Worm (Caenorhabditis elegans) whole organism, early embryonic: Measurements from ENCODE around the gene mrp-6.

Experiments used
- B0310.2 ChIP-seq: sonication (generic microtip); optimal IDR thresholded peaks from 2 replicates; lab custom pipeline; 2016; ENCODE audit warnings: mild to moderate bottlenecking, missing genetic modification characterization, missing compliant biosample characterization
- F13C5.2 ChIP-seq: sonication (generic microtip); optimal IDR thresholded peaks from 2 replicates; lab custom pipeline; 2017; ENCODE audit warnings: mild to moderate bottlenecking, missing genetic modification characterization, inconsistent platforms, missing compliant biosample characterization
- aly-1 ChIP-seq: sonication (generic microtip); optimal IDR thresholded peaks from 2 replicates; lab custom pipeline; 2016; ENCODE audit warnings: missing genetic modification characterization, missing compliant biosample characterization
- ama-1 ChIP-seq: fragments of 150-350 bp; optimal IDR thresholded peaks from 2 replicates; lab custom pipeline; 2014
- ceh-13 ChIP-seq: fragments of 200-800 bp; sonication (Bioruptor generic); optimal IDR thresholded peaks from 2 replicates; lab custom pipeline; 2018; ENCODE audit warnings: mild to moderate bottlenecking, missing genetic modification characterization, missing compliant biosample characterization
- ceh-36 ChIP-seq: sonication (generic microtip); optimal IDR thresholded peaks from 2 replicates; lab custom pipeline; 2016; ENCODE audit warnings: missing genetic modification characterization, inconsistent platforms, missing compliant biosample characterization
- ets-7 ChIP-seq: sonication (generic microtip); optimal IDR thresholded peaks from 2 replicates; lab custom pipeline; 2016; ENCODE audit warnings: missing genotype, missing genetic modification characterization, missing compliant biosample characterization
- flt-1 ChIP-seq: fragments of 200-800 bp; sonication (Bioruptor generic); IDR thresholded peaks from 2 replicates; pipeline ENCODE4 v1.3.6; 2022; ENCODE audit warnings: missing genetic modification characterization, missing compliant biosample characterization
- hmbx-1 ChIP-seq: sonication (generic microtip); optimal IDR thresholded peaks from 2 replicates; lab custom pipeline; 2016; ENCODE audit warnings: mild to moderate bottlenecking, missing genetic modification characterization, missing compliant biosample characterization
- hmg-4 ChIP-seq: fragments of 200-800 bp; sonication (Bioruptor generic); optimal IDR thresholded peaks from 2 replicates; lab custom pipeline; 2018; ENCODE audit warnings: mild to moderate bottlenecking, missing genetic modification characterization, missing compliant biosample characterization
- hnd-1 ChIP-seq: sonication (generic microtip); optimal IDR thresholded peaks from 2 replicates; lab custom pipeline; 2016; ENCODE audit warnings: missing genetic modification characterization, missing compliant biosample characterization
- pes-1 ChIP-seq: fragments of 200-800 bp; sonication (Bioruptor generic); IDR thresholded peaks from 2 replicates; pipeline ENCODE4 v1.3.6; 2022; ENCODE audit warnings: missing genetic modification reagents, missing genetic modification characterization, missing compliant biosample characterization
- scrt-1 ChIP-seq: fragments of 200-800 bp; sonication (Bioruptor generic); IDR thresholded peaks from 2 replicates; pipeline ENCODE4 v1.3.6; 2022; ENCODE audit warnings: missing genetic modification characterization, missing compliant biosample characterization
- sea-1 ChIP-seq: fragments of 200-800 bp; sonication (Bioruptor generic); conservative IDR thresholded peaks from 2 replicates; pipeline ENCODE4 v1.3.6; 2022; ENCODE audit warnings: missing genetic modification characterization, missing compliant biosample characterization
- tbx-11 ChIP-seq: fragments of 200-800 bp; sonication (Bioruptor generic); IDR thresholded peaks from 2 replicates; pipeline ENCODE4 v1.3.6; 2022; ENCODE audit warnings: missing genetic modification characterization, missing compliant biosample characterization
- tbx-37 ChIP-seq: fragments of 200-800 bp; sonication (Bioruptor generic); conservative IDR thresholded peaks from 2 replicates; pipeline ENCODE4 v1.3.6; 2022; ENCODE audit warnings: missing genetic modification reagents, missing genetic modification characterization, missing compliant biosample characterization
- tra-4 ChIP-seq: sonication (generic microtip); optimal IDR thresholded peaks from 2 replicates; lab custom pipeline; 2017; ENCODE audit warnings: missing genetic modification characterization, missing compliant biosample characterization

Gene mrp-6

DNA sequence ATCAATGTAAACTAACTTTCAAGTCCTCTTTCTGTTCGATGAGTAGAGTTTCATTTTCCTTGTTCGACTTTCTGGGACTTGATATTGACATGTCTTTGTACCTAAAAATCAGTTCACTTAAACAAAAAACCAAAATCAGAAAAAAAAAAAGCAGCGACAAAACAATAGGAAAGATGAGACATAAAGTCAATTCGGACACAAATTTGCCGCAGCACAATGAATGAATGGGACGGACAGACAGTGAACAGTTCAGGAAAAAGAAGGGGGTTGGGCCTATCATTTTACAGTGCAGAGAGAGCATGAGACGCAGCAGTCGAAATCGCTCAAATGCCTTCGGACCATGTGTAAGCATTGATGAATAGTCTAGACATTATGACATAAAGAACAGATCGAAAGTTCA is at the start of gene mrp-6:
Gene mrp-6 (minus strand): TSS at position 101 of the 400 bp plus-strand sequence.
- TF ChIP-seq hmg-4 = no peak

DNA sequence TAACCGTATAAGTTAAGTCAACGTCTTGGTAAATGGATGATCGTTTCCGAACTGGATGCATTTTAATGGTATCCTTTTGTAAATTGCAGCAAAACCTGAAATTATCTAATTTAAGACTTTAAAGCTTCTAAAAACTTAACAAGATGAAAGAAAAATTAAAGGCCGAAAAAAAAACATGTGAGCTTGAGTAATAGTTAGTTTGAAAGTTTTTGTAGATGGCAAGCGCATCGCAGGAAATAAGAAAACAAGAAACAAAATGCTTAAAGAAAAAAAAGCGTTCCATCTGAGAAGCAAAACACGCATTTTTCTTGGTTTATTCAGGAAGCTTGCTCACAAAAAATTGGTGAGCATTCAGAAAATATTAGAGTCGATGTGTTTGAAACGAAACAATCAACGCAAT is 49.2 kb upstream of the mrp-6 start, which contains the start of gene rab-37:
Gene rab-37 (minus strand): TSS at position 101 of the 400 bp plus-strand sequence.
- TF ChIP-seq aly-1 (tag; lab: Kevin White, UChicago) (no peak), ceh-36 (tag; lab: Kevin White, UChicago) (no peak), sea-1 (GFP tag; lab: Robert Waterston, UW) (no peak), tra-4 (tag; lab: Kevin White, UChicago) (no peak), ets-7 (tag; lab: Kevin White, UChicago) (no peak), flt-1 (GFP tag; lab: Robert Waterston, UW) (no peak), hmbx-1 (tag; lab: Kevin White, UChicago) (no peak), scrt-1 (GFP tag; lab: Robert Waterston, UW) (no peak)

DNA sequence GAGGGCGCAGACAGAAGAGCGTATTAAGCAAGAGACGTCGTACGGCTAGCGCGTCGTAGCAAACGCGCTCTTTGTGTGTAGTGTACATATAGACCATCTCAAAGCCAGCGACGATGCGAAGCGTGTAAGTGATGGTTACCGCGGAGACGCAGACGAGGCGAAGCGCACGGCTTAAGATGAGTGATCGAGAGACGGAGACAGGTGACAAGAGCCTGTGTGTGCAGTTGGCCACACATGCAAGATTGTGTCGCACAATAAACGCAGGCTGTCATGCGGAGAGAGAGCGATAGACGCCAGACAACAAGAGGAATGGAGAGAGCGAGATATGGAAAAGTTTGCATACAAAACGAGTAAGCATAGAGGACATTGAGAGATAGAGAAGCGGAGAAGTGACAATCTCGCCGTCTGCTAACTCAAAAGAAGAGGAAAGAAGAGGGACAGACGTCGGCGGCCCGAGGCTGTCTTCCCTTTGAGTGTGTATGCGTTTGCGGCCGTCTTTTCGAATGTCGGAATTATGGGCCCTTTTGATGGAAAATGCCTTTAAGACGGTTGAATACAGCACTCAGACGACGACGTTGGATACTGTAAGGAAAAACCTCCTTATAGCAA is 36.3 kb upstream of the mrp-6 start:
- TF ChIP-seq pes-1 (0 out of 2 replicates have a peak, but pooled peaks have one; percentile 24), hmbx-1 (tag; lab: Kevin White, UChicago) (no peak), B0310.2 (tag; lab: Kevin White, UChicago) (peak; percentile 37)

DNA sequence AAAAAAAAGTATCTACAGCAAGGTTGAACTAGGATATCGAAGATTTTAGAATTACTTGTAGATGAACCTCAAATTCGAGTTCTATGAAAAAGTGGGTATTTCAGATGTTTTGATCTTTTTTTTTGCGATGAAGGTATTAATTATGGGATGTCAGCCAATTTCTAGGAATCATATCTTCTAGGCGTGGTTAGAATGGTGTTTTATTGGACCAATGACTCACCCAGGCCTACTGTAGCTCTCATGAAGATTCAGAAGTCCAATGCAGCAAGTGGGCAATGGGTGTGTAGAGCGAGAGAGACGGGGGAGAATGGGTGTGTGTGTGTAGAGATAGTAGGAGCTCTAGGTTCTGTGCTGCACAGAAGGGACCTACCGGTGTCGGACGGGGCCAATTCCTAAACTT is 35.6 kb upstream of the mrp-6 start:
- TF ChIP-seq tbx-37 (GFP tag; lab: Robert Waterston, UW) (no peak; the same call in 1 of the 2 replicates), sea-1 (GFP tag; lab: Robert Waterston, UW) (no peak), tbx-11 (GFP tag; lab: Robert Waterston, UW) (no peak), ets-7 (tag; lab: Kevin White, UChicago) (no peak), pes-1 (no peak), flt-1 (GFP tag; lab: Robert Waterston, UW) (no peak), B0310.2 (tag; lab: Kevin White, UChicago) (no peak), hmbx-1 (tag; lab: Kevin White, UChicago) (no peak), ama-1 (lab: Kevin White, UChicago) (no peak), scrt-1 (GFP tag; lab: Robert Waterston, UW) (no peak), aly-1 (tag; lab: Kevin White, UChicago) (no peak), tra-4 (tag; lab: Kevin White, UChicago) (no peak), hmg-4 (no peak), F13C5.2 (tag; lab: Kevin White, UChicago) (no peak)

DNA sequence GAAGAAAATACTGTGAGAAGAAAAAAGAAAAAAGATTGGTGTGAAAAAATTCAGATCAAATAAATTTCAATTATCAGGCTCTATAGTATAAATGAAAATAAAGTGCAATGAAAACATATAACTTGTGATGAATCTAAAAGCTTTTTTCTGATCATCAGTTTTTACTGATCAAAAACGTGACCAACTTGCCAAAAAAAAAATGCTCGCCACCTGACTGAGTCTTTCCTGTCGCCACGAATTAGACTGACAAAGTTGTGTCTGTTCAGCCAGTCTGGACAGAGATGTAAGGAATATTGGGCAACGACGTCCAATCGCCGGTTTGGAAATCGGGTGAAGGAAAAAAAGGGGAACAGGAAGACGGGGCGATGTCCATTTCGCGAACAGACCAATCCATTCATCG is 32.9 kb upstream of the mrp-6 start:
- TF ChIP-seq tbx-11 (GFP tag; lab: Robert Waterston, UW) = no peak
- TF ChIP-seq flt-1 (GFP tag; lab: Robert Waterston, UW) = no peak
- no peak for TF ChIP-seq B0310.2 (tag; lab: Kevin White, UChicago)
- TF ChIP-seq ceh-13 (GFP tag; lab: Kevin White, UChicago) = no peak
- no peak for TF ChIP-seq tra-4 (tag; lab: Kevin White, UChicago)
- TF ChIP-seq hmbx-1 (tag; lab: Kevin White, UChicago) = no peak

DNA sequence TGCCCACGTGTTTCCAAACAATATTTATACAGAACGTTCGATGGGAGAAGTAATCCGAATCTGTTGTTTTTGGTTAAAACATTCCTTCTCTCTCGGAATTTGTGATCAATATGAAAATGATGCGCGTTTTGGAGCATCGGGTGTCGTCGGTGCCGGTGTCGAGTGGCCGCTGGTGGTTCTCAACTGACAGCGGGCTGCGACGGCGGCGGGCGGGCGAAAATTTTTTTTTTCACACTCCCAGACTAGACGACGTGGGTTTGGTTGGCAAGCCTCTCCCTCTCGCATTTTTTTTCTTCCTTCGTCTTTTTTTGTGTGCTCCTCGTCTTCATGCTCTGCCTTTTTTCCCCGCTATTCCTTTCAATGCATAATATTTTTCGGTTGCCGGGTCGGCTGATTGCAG is 31.6 kb upstream of the mrp-6 start, which contains the start of gene W01H2.2:
Gene W01H2.2 (minus strand): TSS at position 285 of the 400 bp plus-strand sequence.
- no peak for TF ChIP-seq sea-1 (GFP tag; lab: Robert Waterston, UW)
- no peak for TF ChIP-seq F13C5.2 (tag; lab: Kevin White, UChicago)
- TF ChIP-seq pes-1 = 0 out of 2 replicates have a peak, but pooled peaks have one; percentile 7
- no peak for TF ChIP-seq hmg-4

DNA sequence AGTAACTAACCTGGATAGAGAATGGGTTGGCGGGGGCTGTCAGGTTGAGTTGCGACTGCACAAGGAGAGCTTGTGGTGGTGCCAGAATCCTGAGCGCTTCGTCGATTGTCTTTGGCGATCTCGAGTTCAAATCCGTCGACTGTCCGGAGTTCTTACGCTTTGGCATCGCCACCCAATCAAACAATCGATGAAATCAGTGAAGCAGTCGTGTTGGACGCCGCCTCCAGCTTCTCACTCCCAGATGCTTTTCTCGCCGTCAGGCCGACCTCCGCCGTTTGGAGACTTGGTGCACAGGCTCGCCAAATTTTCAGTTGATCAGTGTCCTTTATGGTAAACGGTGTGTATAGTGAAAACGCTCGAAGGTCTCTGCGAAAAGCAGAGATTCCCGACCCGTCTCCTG is 30.3 kb upstream of the mrp-6 start, which contains the start of the genes F20B6.10 and hpk-1:
Gene F20B6.10 (minus strand): TSS at position 303 of the 400 bp plus-strand sequence.
Gene hpk-1 (minus strand): TSS at position 397 of the 400 bp plus-strand sequence.
- TF ChIP-seq sea-1 (GFP tag; lab: Robert Waterston, UW) (no peak), hnd-1 (no peak), ceh-36 (tag; lab: Kevin White, UChicago) (no peak), pes-1 (no peak)

DNA sequence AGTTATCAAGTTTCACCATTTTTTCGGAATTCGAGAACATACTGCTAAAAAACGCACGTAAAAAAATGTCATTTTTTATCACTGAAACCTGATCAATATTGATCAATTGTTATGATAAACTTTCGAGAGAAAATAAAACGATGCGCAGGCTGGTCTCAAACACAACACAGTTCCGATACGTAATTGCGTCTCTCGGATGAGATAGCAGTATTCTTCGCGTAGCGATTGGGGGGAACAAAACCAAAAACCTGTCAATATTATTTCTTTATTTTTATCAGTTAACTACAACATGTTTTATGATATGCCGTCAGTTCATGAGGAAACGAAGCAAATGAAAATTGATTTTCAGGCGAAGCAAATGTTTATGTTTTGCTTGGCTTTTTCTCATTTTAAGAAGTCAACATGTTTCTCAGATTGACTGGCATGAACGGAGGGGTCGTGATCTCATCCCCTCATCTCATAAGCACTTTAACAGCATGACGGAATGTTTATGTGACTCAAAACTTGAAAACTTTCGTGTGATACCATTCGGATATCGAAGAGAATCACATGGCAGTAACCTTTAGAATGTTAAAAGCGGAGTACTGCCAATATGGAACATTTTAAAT is 29.0 kb upstream of the mrp-6 start:
- TF ChIP-seq aly-1 (tag; lab: Kevin White, UChicago) (no peak), ama-1 (lab: Kevin White, UChicago) (no peak), hnd-1 (no peak), ets-7 (tag; lab: Kevin White, UChicago) (no peak), flt-1 (GFP tag; lab: Robert Waterston, UW) (no peak), ceh-36 (tag; lab: Kevin White, UChicago) (no peak), B0310.2 (tag; lab: Kevin White, UChicago) (no peak), hmg-4 (no peak), tra-4 (tag; lab: Kevin White, UChicago) (no peak), sea-1 (GFP tag; lab: Robert Waterston, UW) (no peak), F13C5.2 (tag; lab: Kevin White, UChicago) (no peak), pes-1 (no peak), hmbx-1 (tag; lab: Kevin White, UChicago) (no peak), tbx-11 (GFP tag; lab: Robert Waterston, UW) (no peak), ceh-13 (GFP tag; lab: Kevin White, UChicago) (no peak), tbx-37 (GFP tag; lab: Robert Waterston, UW) (no peak), scrt-1 (GFP tag; lab: Robert Waterston, UW) (no peak)
